Worm (Caenorhabditis elegans) whole organism, L3 larva: ENCODE data around the gene T06E8.8.

Source experiments
- R02D3.7 ChIP-seq: fragments of 150-350 bp; optimal IDR thresholded peaks from 2 replicates; lab custom pipeline; 2014; ENCODE audit warnings: missing biosample characterization, missing genetic modification characterization
- aly-2 ChIP-seq: fragments of 150-350 bp; optimal IDR thresholded peaks from 2 replicates; lab custom pipeline; 2014; ENCODE audit warnings: missing biosample characterization, missing genetic modification characterization
- ceh-16 ChIP-seq: sonication (generic microtip); optimal IDR thresholded peaks from 2 replicates; lab custom pipeline; 2017; ENCODE audit warnings: missing biosample characterization, missing genetic modification characterization
- ceh-28 ChIP-seq: fragments of 150-350 bp; optimal IDR thresholded peaks from 2 replicates; lab custom pipeline; 2014; ENCODE audit warnings: missing biosample characterization, missing genetic modification reagents, missing genetic modification characterization
- daf-12 ChIP-seq: fragments of 150-350 bp; optimal IDR thresholded peaks from 2 replicates; lab custom pipeline; 2014; ENCODE audit warnings: missing biosample characterization, missing genetic modification reagents, missing genetic modification characterization
- egl-27 ChIP-seq: sonication (generic microtip); optimal IDR thresholded peaks from 4 replicates; lab custom pipeline; 2017; ENCODE audit warnings: missing biosample characterization, missing genetic modification reagents, missing genetic modification characterization
- egl-5 ChIP-seq: fragments of 150-350 bp; optimal IDR thresholded peaks from 2 replicates; lab custom pipeline; 2017; ENCODE audit warnings: missing biosample characterization, missing genetic modification reagents, missing genetic modification characterization, inconsistent platforms
- elt-1 ChIP-seq: fragments of 150-350 bp; optimal IDR thresholded peaks from 2 replicates; lab custom pipeline; 2014; ENCODE audit warnings: missing biosample characterization, missing genetic modification characterization
- elt-2 ChIP-seq: sonication (generic microtip); optimal IDR thresholded peaks from 2 replicates; lab custom pipeline; 2016; ENCODE audit warnings: missing genetic modification reagents, mild to moderate bottlenecking, missing genetic modification characterization, missing compliant biosample characterization
- elt-3 ChIP-seq, 3 experiments: fragments of 150-350 bp in 1 of 3; sonication (generic microtip) in 2 of 3; optimal IDR thresholded peaks; 2 replicates in 2 of 3; 4 replicates in 1 of 3; lab custom pipeline; 2014 to 2017; ENCODE audit warnings: missing biosample characterization in 3 of 3, missing genetic modification characterization in 3 of 3
- eor-1 ChIP-seq, 2 experiments: fragments of 150-350 bp; optimal IDR thresholded peaks; 2 replicates each; lab custom pipeline; 2014 to 2018; ENCODE audit warnings: missing biosample characterization in 2 of 2, missing genetic modification characterization in 2 of 2
- fos-1 ChIP-seq: fragments of 150-350 bp; optimal IDR thresholded peaks from 2 replicates; lab custom pipeline; 2014; ENCODE audit warnings: missing biosample characterization, missing genetic modification characterization
- hmg-11 ChIP-seq: sonication (generic microtip); optimal IDR thresholded peaks from 2 replicates; lab custom pipeline; 2016; ENCODE audit warnings: missing genetic modification characterization, missing compliant biosample characterization
- jun-1 ChIP-seq: fragments of 150-350 bp; optimal IDR thresholded peaks from 2 replicates; lab custom pipeline; 2014; ENCODE audit warnings: missing biosample characterization, missing genetic modification reagents, missing genetic modification characterization
- lin-15B ChIP-seq: fragments of 150-350 bp; optimal IDR thresholded peaks from 2 replicates; lab custom pipeline; 2014; ENCODE audit warnings: missing biosample characterization, missing genetic modification characterization
- lin-39 ChIP-seq: fragments of 150-350 bp; optimal IDR thresholded peaks from 2 replicates; lab custom pipeline; 2018; ENCODE audit warnings: missing biosample characterization, missing genetic modification reagents, missing genetic modification characterization
- lsy-12 ChIP-seq: sonication (generic microtip); optimal IDR thresholded peaks from 2 replicates; lab custom pipeline; 2016; ENCODE audit warnings: mild to moderate bottlenecking, missing genetic modification characterization, missing compliant biosample characterization
- nhr-28 ChIP-seq: fragments of 150-350 bp; optimal IDR thresholded peaks from 2 replicates; lab custom pipeline; 2014; ENCODE audit warnings: missing biosample characterization, missing genetic modification characterization
- nhr-43 ChIP-seq: sonication (generic microtip); optimal IDR thresholded peaks from 2 replicates; lab custom pipeline; 2016; ENCODE audit warnings: mild to moderate bottlenecking, missing genetic modification characterization, missing compliant biosample characterization; ENCODE audit not compliant: poor library complexity, severe bottlenecking
- nhr-67 ChIP-seq: fragments of 150-350 bp; optimal IDR thresholded peaks from 2 replicates; lab custom pipeline; 2014; ENCODE audit warnings: missing biosample characterization, missing genetic modification characterization
- nhr-76 ChIP-seq: fragments of 150-350 bp; sonication (generic microtip); optimal IDR thresholded peaks from 5 replicates; lab custom pipeline; 2014; ENCODE audit warnings: missing biosample characterization, missing genetic modification characterization
- pha-4 ChIP-seq: fragments of 150-350 bp; optimal IDR thresholded peaks from 2 replicates; lab custom pipeline; 2014; ENCODE audit warnings: missing biosample characterization, missing genetic modification reagents, missing genetic modification characterization
- pqm-1 ChIP-seq: fragments of 150-350 bp; optimal IDR thresholded peaks from 2 replicates; lab custom pipeline; 2017; ENCODE audit warnings: missing biosample characterization, missing genetic modification characterization, inconsistent platforms
- tbx-2 ChIP-seq: sonication (generic microtip); optimal IDR thresholded peaks from 2 replicates; lab custom pipeline; 2016; ENCODE audit warnings: mild to moderate bottlenecking, missing genetic modification characterization, missing compliant biosample characterization
- unc-39 ChIP-seq: sonication (generic microtip); optimal IDR thresholded peaks from 4 replicates; lab custom pipeline; 2017; ENCODE audit warnings: missing biosample characterization, missing genetic modification characterization
- zag-1 ChIP-seq: fragments of 150-350 bp; optimal IDR thresholded peaks from 2 replicates; lab custom pipeline; 2014; ENCODE audit warnings: missing biosample characterization, missing genetic modification characterization
- ztf-11 ChIP-seq: fragments of 150-350 bp; optimal IDR thresholded peaks from 2 replicates; lab custom pipeline; 2014; ENCODE audit warnings: missing biosample characterization, missing genetic modification characterization
- ztf-4 ChIP-seq: fragments of 150-350 bp; optimal IDR thresholded peaks from 2 replicates; lab custom pipeline; 2014; ENCODE audit warnings: missing biosample characterization, missing genetic modification characterization

T06E8.8 gene

ce11 chrV:10004048-10004761, 39.3 kb upstream of the T06E8.8 start, which contains the start of gene uda-1:
Gene uda-1 (plus strand): TSS chrV:10004755.
- peak; percentile 53 for TF ChIP-seq pha-4 (tag; lab: Kevin White, UChicago)

ce11 chrV:10006374-10006773, 37.2 kb upstream of the T06E8.8 start:
- no peak for TF ChIP-seq elt-1 (tag; lab: Kevin White, UChicago)
- TF ChIP-seq tbx-2: no peak
- no peak for TF ChIP-seq jun-1
- no peak for TF ChIP-seq hmg-11 (tag; lab: Kevin White, UChicago)
- no peak for TF ChIP-seq zag-1 (tag; lab: Kevin White, UChicago)
- TF ChIP-seq nhr-76 (tag; lab: Kevin White, UChicago): no peak
- TF ChIP-seq elt-3 (tag; optimal IDR thresholded peaks at IDR 0.05; lab: Kevin White, UChicago): no peak
- TF ChIP-seq fos-1: no peak
- TF ChIP-seq lin-39 (tag; lab: Kevin White, UChicago): no peak
- TF ChIP-seq lin-15B (tag; lab: Kevin White, UChicago): no peak
- TF ChIP-seq ceh-16: no peak
- no peak for TF ChIP-seq aly-2 (tag; lab: Kevin White, UChicago)
- TF ChIP-seq pqm-1: no peak
- no peak for TF ChIP-seq unc-39 (tag; lab: Kevin White, UChicago)
- no peak for TF ChIP-seq nhr-67 (tag; lab: Kevin White, UChicago)
- TF ChIP-seq ceh-28 (tag; lab: Kevin White, UChicago): no peak
- TF ChIP-seq, all 47 proteins: peak for 0

ce11 chrV:10007484-10007883, 36.1 kb upstream of the T06E8.8 start:
- TF ChIP-seq pha-4 (tag; lab: Kevin White, UChicago) (peak; percentile 2), unc-39 (tag; lab: Kevin White, UChicago) (no peak), eor-1 (tag; optimal IDR thresholded peaks at IDR 0.05; lab: Kevin White, UChicago) (no peak)

- TF ChIP-seq pqm-1 (no peak), egl-5 (tag; lab: Kevin White, UChicago) (no peak), pha-4 (tag; lab: Kevin White, UChicago) (no peak)
These were observed 31.9 kb upstream of the T06E8.8 start, which contains the start of gene lea-1 for ce11 chrV:10011623-10012022. Gene lea-1 (plus strand): TSS chrV:10011923.

ce11 chrV:10012639-10013038, 30.9 kb upstream of the T06E8.8 start:
- no peak for TF ChIP-seq ztf-4
- no peak for TF ChIP-seq tbx-2
- TF ChIP-seq elt-3 (tag; optimal IDR thresholded peaks at IDR 0.05; lab: Kevin White, UChicago): peak in 2 of 3 experiments; percentile 92 to 93
- TF ChIP-seq nhr-76 (tag; lab: Kevin White, UChicago): no peak
- TF ChIP-seq ceh-16: no peak
- peak; percentile 23 for TF ChIP-seq pha-4 (tag; lab: Kevin White, UChicago)
- TF ChIP-seq elt-2 (tag; lab: Kevin White, UChicago): peak; percentile 68
- peak; percentile 62 for TF ChIP-seq pqm-1

ce11 chrV:10018291-10018690, 25.3 kb upstream of the T06E8.8 start:
- no peak for TF ChIP-seq R02D3.7
- no peak for TF ChIP-seq ztf-11 (tag; lab: Kevin White, UChicago)
- no peak for TF ChIP-seq egl-5 (tag; lab: Kevin White, UChicago)
- no peak for TF ChIP-seq lin-39 (tag; lab: Kevin White, UChicago)
- TF ChIP-seq tbx-2: no peak
- TF ChIP-seq nhr-76 (tag; lab: Kevin White, UChicago): no peak
- TF ChIP-seq pqm-1: no peak
- no peak for TF ChIP-seq egl-27 (tag; lab: Kevin White, UChicago)
- TF ChIP-seq lsy-12 (tag; lab: Kevin White, UChicago): no peak
- TF ChIP-seq jun-1: no peak
- no peak for TF ChIP-seq daf-12 (tag; lab: Kevin White, UChicago)
- no peak for TF ChIP-seq nhr-28 (tag; lab: Kevin White, UChicago)
- no peak for TF ChIP-seq lin-15B (tag; lab: Kevin White, UChicago)
- no peak for TF ChIP-seq elt-3 (tag; optimal IDR thresholded peaks at IDR 0.05; lab: Kevin White, UChicago)
- TF ChIP-seq elt-1 (tag; lab: Kevin White, UChicago): no peak
- TF ChIP-seq nhr-43 (tag; lab: Kevin White, UChicago): no peak
